Worm (Caenorhabditis elegans): Measurements from ENCODE around the gene btb-12.

The btb-12 gene

DNA sequence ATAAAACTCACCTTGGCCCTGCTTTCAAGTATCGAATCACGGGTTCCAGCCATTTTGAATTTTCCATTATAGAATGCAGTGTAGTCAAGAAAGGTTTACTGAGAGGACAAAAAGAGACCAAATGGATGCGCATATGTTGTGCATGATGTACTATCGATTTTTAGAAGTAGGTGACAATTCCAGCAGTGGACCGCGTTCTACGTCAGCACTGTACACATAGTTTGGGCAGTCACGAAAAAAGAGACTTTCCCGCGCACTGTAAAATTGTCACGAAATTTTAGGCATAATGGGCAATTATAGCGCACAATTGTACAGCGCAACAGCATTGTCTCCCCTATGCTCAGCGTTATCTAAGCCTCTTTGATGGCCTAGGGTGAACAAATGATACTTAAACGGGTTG lies 36.0 kb downstream of the btb-12 start, which contains the start of gene fbxc-22:
Gene fbxc-22 (minus strand): TSS at position 101 of the 400 bp plus-strand sequence.
- no peak for TF ChIP-seq elt-1 (tag; optimal IDR thresholded peaks at IDR 0.05)
- no peak for TF ChIP-seq nhr-23 (tag; optimal IDR thresholded peaks at IDR 0.05)
- TF ChIP-seq blmp-1 (tag; optimal IDR thresholded peaks at IDR 0.05; ENCODE audit: insufficient read depth), result no peak
- TF ChIP-seq nhr-77 (tag; optimal IDR thresholded peaks at IDR 0.05), result no peak
- no peak for TF ChIP-seq F13H6.1 (tag; optimal IDR thresholded peaks at IDR 0.05)
- TF ChIP-seq ZK546.5 (tag; optimal IDR thresholded peaks at IDR 0.05), result no peak
- TF ChIP-seq nhr-237 (tag; optimal IDR thresholded peaks at IDR 0.05), result no peak
- no peak for TF ChIP-seq dmd-4 (tag; optimal IDR thresholded peaks at IDR 0.05)
- no peak for TF ChIP-seq sma-9 (GFP tag; optimal IDR thresholded peaks at IDR 0.05)
- TF ChIP-seq sma-9 (tag; optimal IDR thresholded peaks at IDR 0.05), result no peak
- no peak for TF ChIP-seq sma-3 (GFP tag; optimal IDR thresholded peaks at IDR 0.05)

DNA sequence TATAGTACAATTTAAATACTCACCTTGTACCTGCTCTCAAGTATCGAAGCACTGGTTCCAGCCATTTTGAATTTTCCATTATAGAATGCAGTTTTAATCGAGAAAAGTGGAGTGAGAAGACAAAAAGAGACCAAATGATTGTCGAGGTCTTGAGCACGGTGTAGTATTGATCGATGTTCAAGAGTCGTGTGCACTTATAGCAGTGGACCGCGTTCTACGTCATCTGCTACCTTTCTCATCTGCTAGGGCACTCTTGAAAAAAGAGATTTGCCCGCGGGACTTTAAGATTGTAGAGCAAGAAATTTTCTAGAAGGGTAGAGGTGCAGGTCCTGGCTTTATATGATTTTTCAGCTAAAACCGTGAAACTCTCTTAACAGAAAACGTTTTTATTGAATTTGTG lies 37.8 kb downstream of the btb-12 start, which contains the start of gene fbxc-21:
Gene fbxc-21 (minus strand): TSS at position 101 of the 400 bp plus-strand sequence.
- TF ChIP-seq lin-39 (tag; optimal IDR thresholded peaks at IDR 0.05) (no peak), C34F6.9 (tag; optimal IDR thresholded peaks at IDR 0.05) (no peak), dmd-4 (tag; optimal IDR thresholded peaks at IDR 0.05) (no peak), F13H6.1 (tag; optimal IDR thresholded peaks at IDR 0.05) (no peak), ceh-82 (tag; optimal IDR thresholded peaks at IDR 0.05) (no peak), zag-1 (tag; optimal IDR thresholded peaks at IDR 0.05) (no peak), lin-13 (GFP tag; optimal IDR thresholded peaks at IDR 0.05) (no peak), peb-1 (tag; optimal IDR thresholded peaks at IDR 0.05) (no peak), nhr-21 (tag; optimal IDR thresholded peaks at IDR 0.05) (no peak), nhr-129 (tag; optimal IDR thresholded peaks at IDR 0.05) (no peak)

DNA sequence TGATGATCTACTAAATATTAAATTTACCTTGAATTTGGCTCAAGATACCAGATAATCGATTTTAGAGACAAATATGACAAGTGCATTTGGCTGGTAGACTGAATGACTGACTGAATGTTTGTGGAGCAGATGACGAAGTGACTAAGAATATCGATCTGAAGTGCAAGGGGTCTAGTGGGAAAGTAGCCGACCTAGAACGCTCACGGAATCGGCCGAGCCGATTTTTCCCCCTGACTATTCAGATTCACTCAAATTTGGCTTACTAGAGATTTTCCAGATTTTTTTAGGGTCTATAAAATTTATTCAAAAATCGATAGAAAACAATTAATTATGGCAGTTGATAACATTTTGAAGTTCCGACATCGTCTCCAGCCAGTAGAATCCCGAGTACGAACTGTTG lies 39.5 kb downstream of the btb-12 start, which contains the start of gene fbxc-26:
Gene fbxc-26 (minus strand): TSS at position 101 of the 400 bp plus-strand sequence.
- no peak for TF ChIP-seq nhr-25 (tag; optimal IDR thresholded peaks at IDR 0.05)

DNA sequence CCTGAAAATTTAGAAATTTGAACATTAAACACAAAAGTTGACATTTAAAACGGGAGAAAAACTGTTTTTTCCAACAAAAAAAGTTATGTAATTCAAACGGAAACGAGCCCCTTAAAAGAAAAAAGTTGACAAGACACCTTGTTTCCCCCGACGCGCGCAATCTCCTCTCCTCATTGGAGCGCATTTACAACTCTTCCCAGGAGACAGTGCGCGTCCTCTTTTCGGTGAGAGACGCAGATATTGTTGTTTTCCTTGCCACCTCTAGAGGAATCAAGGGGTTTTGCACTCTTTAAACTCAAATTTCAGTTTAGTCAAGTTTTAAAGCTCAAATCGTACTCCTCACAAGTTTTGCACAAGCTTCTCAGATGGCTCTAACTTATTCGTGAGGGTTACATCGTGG lies 40.8 kb downstream of the btb-12 start, which contains the start of gene F58E1.13:
Gene F58E1.13 (minus strand): TSS at position 12 of the 400 bp plus-strand sequence.
- TF ChIP-seq nhr-21 (tag; optimal IDR thresholded peaks at IDR 0.05), result no peak
- TF ChIP-seq sma-3 (GFP tag; optimal IDR thresholded peaks at IDR 0.05), result no peak
- no peak for TF ChIP-seq unc-55 (GFP tag; optimal IDR thresholded peaks at IDR 0.05)
- no peak for TF ChIP-seq lin-11 (tag; optimal IDR thresholded peaks at IDR 0.05)

DNA sequence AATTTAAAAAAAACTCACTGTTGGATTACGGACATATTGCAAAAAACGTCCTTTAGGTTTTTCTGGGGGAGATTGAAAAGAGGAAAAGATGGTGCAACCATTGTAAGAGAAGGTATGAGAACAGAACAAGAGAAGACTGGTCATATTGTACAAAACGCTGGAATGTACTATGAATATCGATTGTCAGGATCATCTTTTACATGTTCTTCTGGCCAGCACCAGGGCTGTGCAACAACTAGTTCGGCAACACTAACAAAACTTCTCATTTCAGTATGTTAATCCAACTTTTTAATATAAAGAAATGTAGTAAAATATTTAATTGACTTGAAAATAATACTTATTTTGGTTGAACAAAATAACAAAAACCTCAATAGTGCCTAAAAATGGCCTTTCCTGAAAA lies 48.3 kb downstream of the btb-12 start, which contains the start of gene fbxb-47:
Gene fbxb-47 (minus strand): TSS at position 101 of the 400 bp plus-strand sequence.
- no peak for TF ChIP-seq R02D3.7 (tag; optimal IDR thresholded peaks at IDR 0.05)
- no peak for TF ChIP-seq ZK546.5 (tag; optimal IDR thresholded peaks at IDR 0.05)
- no peak for TF ChIP-seq mdl-1 (tag; optimal IDR thresholded peaks at IDR 0.05)
- no peak for TF ChIP-seq unc-62 (GFP tag; optimal IDR thresholded peaks at IDR 0.05)
- TF ChIP-seq sma-9 (GFP tag; optimal IDR thresholded peaks at IDR 0.05), result no peak
- no peak for TF ChIP-seq sma-9 (tag; optimal IDR thresholded peaks at IDR 0.05)
- TF ChIP-seq elt-1 (tag; optimal IDR thresholded peaks at IDR 0.05), result no peak
- TF ChIP-seq egl-27 (tag; optimal IDR thresholded peaks at IDR 0.05), result no peak
- no peak for TF ChIP-seq lin-13 (GFP tag; optimal IDR thresholded peaks at IDR 0.05)
